Fruit fly (Drosophila melanogaster) whole organism, wandering third instar larva: ENCODE measurements around the gene CG18223.

Source experiments
- N ChIP-seq: fragments of >200 bp; optimal IDR thresholded peaks from 2 replicates; lab custom pipeline; 2018; ENCODE audit warnings: missing biosample characterization, missing external identifiers, missing genetic modification characterization
- OdsH ChIP-seq: fragments of 200-800 bp; sonication (Bioruptor generic); optimal IDR thresholded peaks from 2 replicates; lab custom pipeline; 2016; ENCODE audit warnings: missing biosample characterization, mild to moderate bottlenecking, missing genetic modification characterization
- Vsx2 ChIP-seq: fragments of 200-300, 225-300 bp; sonication (Bioruptor generic); optimal IDR thresholded peaks from 2 replicates; lab custom pipeline; 2018; ENCODE audit warnings: missing biosample characterization, missing genetic modification characterization; ENCODE audit not compliant: partially characterized antibody
- dmrt93B ChIP-seq: fragments of 200-800 bp; sonication (Bioruptor generic); optimal IDR thresholded peaks from 2 replicates; lab custom pipeline; 2018; ENCODE audit warnings: missing biosample characterization, mild to moderate bottlenecking, missing genetic modification characterization
- dsf ChIP-seq: sonication (Bioruptor generic); optimal IDR thresholded peaks from 2 replicates; lab custom pipeline; 2016; ENCODE audit warnings: missing biosample characterization, missing genetic modification characterization, borderline replicate concordance
- h ChIP-seq: fragments of 200-800 bp; sonication (Bioruptor generic); optimal IDR thresholded peaks from 3 replicates; lab custom pipeline; 2016; ENCODE audit warnings: missing biosample characterization, mild to moderate bottlenecking, missing genetic modification characterization
- sage ChIP-seq: fragments of 200-800 bp; sonication (Bioruptor generic); optimal IDR thresholded peaks from 2 replicates; lab custom pipeline; 2016; ENCODE audit warnings: missing biosample characterization, mild to moderate bottlenecking, missing genetic modification characterization
- usp ChIP-seq: fragments of >200 bp; optimal IDR thresholded peaks from 2 replicates; lab custom pipeline; 2017; ENCODE audit warnings: missing biosample characterization, missing genetic modification characterization

- TF ChIP-seq Vsx2 (GFP tag; lab: Kevin White, UChicago) (no peak), usp (no peak), dmrt93B (GFP tag; lab: Kevin White, UChicago) (no peak), OdsH (GFP tag; lab: Kevin White, UChicago) (no peak), h (GFP tag; lab: Kevin White, UChicago) (peak; percentile 8), sage (GFP tag; lab: Kevin White, UChicago) (no peak), dsf (no peak), N (GFP tag; lab: Kevin White, UChicago) (no peak)
Measured at dm6 chr3L:18889222-18889866, 30.8 kb downstream of the CG18223 start.
